Fruit fly (Drosophila melanogaster) Kc167 (cell line): ENCODE results near the gene spn-E.

Source experiments
- Myc ChIP-seq: fragments of >200 bp; optimal IDR thresholded peaks from 2 replicates; lab custom pipeline; 2017; ENCODE audit warnings: missing external identifiers
- Sin3A ChIP-seq: fragments of >200 bp; optimal IDR thresholded peaks from 2 replicates; lab custom pipeline; 2018; ENCODE audit warnings: missing external identifiers
- psq ChIP-seq: fragments of >200 bp; optimal IDR thresholded peaks from 2 replicates; lab custom pipeline; 2017; ENCODE audit warnings: missing external identifiers
- ttk ChIP-seq: sonication (Bioruptor generic); optimal IDR thresholded peaks from 2 replicates; lab custom pipeline; 2017; ENCODE audit warnings: missing external identifiers

dm6 chr3R:15846234-15846633 is 9.0 kb downstream of the spn-E start, which contains the start of gene CG4546:
- no peak for TF ChIP-seq psq
- no peak for TF ChIP-seq Sin3A (lab: Kevin White, UChicago)
- no peak for TF ChIP-seq ttk
- TF ChIP-seq Myc (lab: Kevin White, UChicago) = no peak
